Worm (Caenorhabditis elegans) whole organism, L2 larva: ENCODE data around the gene pqn-94.
"Not testable (repeated sequence)": the region's sequence is repeated elsewhere in the genome, so short reads cannot be mapped to it uniquely, and the experiment has no call there.

Source experiments
- C34F6.9 ChIP-seq: fragments of 150-350 bp; optimal IDR thresholded peaks from 2 replicates; lab custom pipeline; 2014; ENCODE audit warnings: missing biosample characterization, missing genetic modification characterization
- egl-27 ChIP-seq: sonication (generic microtip); optimal IDR thresholded peaks from 3 replicates; lab custom pipeline; 2017; ENCODE audit warnings: missing biosample characterization, missing genetic modification reagents, missing genetic modification characterization
- nhr-12 ChIP-seq: fragments of 150-350 bp; optimal IDR thresholded peaks from 2 replicates; lab custom pipeline; 2014; ENCODE audit warnings: missing biosample characterization, missing genetic modification characterization
- sma-9 ChIP-seq, 2 experiments: fragments of 150-350 bp in 1 of 2; sonication (generic microtip) in 1 of 2; optimal IDR thresholded peaks; 2 replicates each; lab custom pipeline; 2014 to 2016; ENCODE audit warnings: missing genetic modification characterization in 2 of 2, mild to moderate bottlenecking in 1 of 2, missing biosample characterization in 1 of 2, missing compliant biosample characterization in 1 of 2, missing genetic modification reagents in 1 of 2, moderate library complexity in 1 of 2
- unc-55 ChIP-seq: fragments of 150-350 bp; sonication (generic microtip); optimal IDR thresholded peaks from 3 replicates; lab custom pipeline; 2014; ENCODE audit warnings: missing biosample characterization, missing genetic modification reagents, missing genetic modification characterization
- ztf-4 ChIP-seq: fragments of 150-350 bp; optimal IDR thresholded peaks from 2 replicates; lab custom pipeline; 2014; ENCODE audit warnings: missing biosample characterization, missing genetic modification characterization

DNA sequence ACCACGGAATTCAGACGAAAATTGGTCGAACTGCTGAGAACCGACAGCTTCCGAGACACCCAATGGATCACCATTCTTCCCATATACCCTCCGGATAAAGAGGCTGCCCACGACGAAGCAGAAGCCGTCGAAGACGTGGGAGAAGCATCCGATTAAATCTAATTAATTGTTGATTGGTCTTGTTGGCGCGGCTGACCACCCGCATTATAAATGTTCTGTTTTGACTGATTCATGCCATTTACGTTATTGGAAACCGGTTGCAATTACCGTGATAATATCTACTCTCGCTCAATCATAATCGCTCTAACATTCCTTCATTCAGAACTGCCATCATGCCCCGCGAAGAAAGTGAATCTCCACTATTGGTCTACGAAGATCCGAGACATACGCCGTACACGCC, 23.6 kb upstream of the pqn-94 start, which contains the start of gene ZC15.3:
- not testable (repeated sequence) for TF ChIP-seq egl-27; unc-55 (GFP tag; lab: Kevin White, UChicago); sma-9 (GFP tag; optimal IDR thresholded peaks at IDR 0.05; lab: Kevin White, UChicago); sma-9 (tag; optimal IDR thresholded peaks at IDR 0.05; lab: Kevin White, UChicago); nhr-12 (tag; lab: Kevin White, UChicago); ztf-4 (tag; lab: Kevin White, UChicago); C34F6.9
